Worm (Caenorhabditis elegans): ENCODE measurements around the gene tmed-12.

ce11 chrX:146832-147231 lies 16.1 kb downstream of the tmed-12 start:
- TF ChIP-seq ZK185.1 (tag; optimal IDR thresholded peaks at IDR 0.05; ENCODE audit: poor library complexity, severe bottlenecking) = no peak
- TF ChIP-seq lag-1 (GFP tag; IDR thresholded peaks at IDR 0.05) = no peak
- no peak for TF ChIP-seq gei-17 (GFP tag; optimal IDR thresholded peaks at IDR 0.05)
- no peak for TF ChIP-seq cebp-1 (GFP tag; IDR thresholded peaks at IDR 0.05)
- no peak for TF ChIP-seq cebp-1 (tag; optimal IDR thresholded peaks at IDR 0.05)
- no peak for TF ChIP-seq nfya-1 (tag; optimal IDR thresholded peaks at IDR 0.05; ENCODE audit: borderline replicate concordance, insufficient read depth)
